Fruit fly (Drosophila melanogaster): ENCODE data around the gene jvl.

Gene jvl

dm6 chr3R:14796294-14796693 lies 54.9 kb downstream of the jvl start, which contains the start of gene CG14855 (continued):
- no peak for TF ChIP-seq gsb-n (tag; optimal IDR thresholded peaks at IDR 0.05)
- no peak for TF ChIP-seq CG31224 (GFP tag; IDR thresholded peaks at IDR 0.05)
- TF ChIP-seq exex (tag; optimal IDR thresholded peaks at IDR 0.05), result peak; percentile 48
- no peak for TF ChIP-seq knrl (GFP tag; IDR thresholded peaks at IDR 0.05; ENCODE audit: partially characterized antibody)
- no peak for TF ChIP-seq cwo (GFP tag; optimal IDR thresholded peaks at IDR 0.05)
- no peak for TF ChIP-seq zfh2 (GFP tag; optimal IDR thresholded peaks at IDR 0.05)
- TF ChIP-seq sug (tag; optimal IDR thresholded peaks at IDR 0.05), result peak; percentile 83
- TF ChIP-seq CG8924 (tag; optimal IDR thresholded peaks at IDR 0.05), result no peak
- TF ChIP-seq CkIIα-i1 (GFP tag; IDR thresholded peaks at IDR 0.05), result no peak
- TF ChIP-seq chinmo (GFP tag; IDR thresholded peaks at IDR 0.05; ENCODE audit: partially characterized antibody), result 0 out of 4 replicates have a peak, but pooled peaks have one; percentile 55
- no peak for TF ChIP-seq CG12104 (GFP tag; optimal IDR thresholded peaks at IDR 0.05)
- no peak for TF ChIP-seq Doc2 (GFP tag; IDR thresholded peaks at IDR 0.05)
- no peak for TF ChIP-seq CG12942 (GFP tag; optimal IDR thresholded peaks at IDR 0.05)
- no peak for TF ChIP-seq lab (GFP tag; optimal IDR thresholded peaks at IDR 0.05)
- TF ChIP-seq pros (GFP tag; optimal IDR thresholded peaks at IDR 0.05), result no peak
- no peak for TF ChIP-seq her (GFP tag; optimal IDR thresholded peaks at IDR 0.05)
- TF ChIP-seq CG8765 (GFP tag; IDR thresholded peaks at IDR 0.05), result no peak
- no peak for TF ChIP-seq CG15269 (tag; optimal IDR thresholded peaks at IDR 0.05)
- TF ChIP-seq CG12659 (GFP tag; optimal IDR thresholded peaks at IDR 0.05), result no peak
- no peak for TF ChIP-seq CG17328 (GFP tag; IDR thresholded peaks at IDR 0.05)
- no peak for TF ChIP-seq CG8388 (GFP tag; optimal IDR thresholded peaks at IDR 0.05)
- TF ChIP-seq CG4404 (GFP tag; IDR thresholded peaks at IDR 0.05), result no peak
- TF ChIP-seq Lhr (GFP tag; optimal IDR thresholded peaks at IDR 0.05), result no peak
- no peak for TF ChIP-seq CG7271 (tag; optimal IDR thresholded peaks at IDR 0.05)
- TF ChIP-seq CG2889 (GFP tag; IDR thresholded peaks at IDR 0.05), result no peak
- no peak for TF ChIP-seq fru (optimal IDR thresholded peaks at IDR 0.05)
- no peak for TF ChIP-seq zf30C (GFP tag; optimal IDR thresholded peaks at IDR 0.05)
- no peak for TF ChIP-seq Gsc (GFP tag; IDR thresholded peaks at IDR 0.05)
- TF ChIP-seq GATAe (GFP tag; conservative IDR thresholded peaks at IDR 0.05), result peak; percentile 63; the same call in 1 of the 2 replicates
- no peak for TF ChIP-seq CG4730 (GFP tag; IDR thresholded peaks at IDR 0.05)
- no peak for TF ChIP-seq sima (GFP tag; optimal IDR thresholded peaks at IDR 0.05)
- TF ChIP-seq CG32532 (GFP tag; IDR thresholded peaks at IDR 0.05), result no peak
- no peak for TF ChIP-seq CG13894 (tag; optimal IDR thresholded peaks at IDR 0.05)
- TF ChIP-seq aop (GFP tag; IDR thresholded peaks at IDR 0.05), result no peak
- TF ChIP-seq nerfin-2 (GFP tag; IDR thresholded peaks at IDR 0.05; ENCODE audit: partially characterized antibody), result no peak
- TF ChIP-seq bowl (GFP tag; IDR thresholded peaks at IDR 0.05), result no peak
- no peak for TF ChIP-seq CG11695 (GFP tag; IDR thresholded peaks at IDR 0.05)
- TF ChIP-seq CG5180 (GFP tag; optimal IDR thresholded peaks at IDR 0.05), result no peak
- no peak for TF ChIP-seq ase (GFP tag; IDR thresholded peaks at IDR 0.05)
- no peak for TF ChIP-seq CG3407 (GFP tag; optimal IDR thresholded peaks at IDR 0.05)
- TF ChIP-seq MTF-1 (GFP tag; optimal IDR thresholded peaks at IDR 0.05; ENCODE audit: borderline replicate concordance), result no peak
- no peak for TF ChIP-seq CG2116 (GFP tag; optimal IDR thresholded peaks at IDR 0.05)
- TF ChIP-seq tap (tag; optimal IDR thresholded peaks at IDR 0.05), result no peak
- TF ChIP-seq danr (GFP tag; IDR thresholded peaks at IDR 0.05), result no peak
- TF ChIP-seq CG9437 (GFP tag; optimal IDR thresholded peaks at IDR 0.05), result no peak
- TF ChIP-seq grn (GFP tag; optimal IDR thresholded peaks at IDR 0.05), result peak; percentile 89
- peak; percentile 65 for TF ChIP-seq Med (GFP tag)
- no peak for TF ChIP-seq Doc3 (GFP tag; IDR thresholded peaks at IDR 0.05; ENCODE audit: partially characterized antibody)
- TF ChIP-seq sr (GFP tag; IDR thresholded peaks at IDR 0.05), result no peak
- TF ChIP-seq CG1792 (GFP tag; optimal IDR thresholded peaks at IDR 0.05), result no peak
- no peak for TF ChIP-seq bbx (GFP tag; IDR thresholded peaks at IDR 0.05; ENCODE audit: partially characterized antibody)
- no peak for TF ChIP-seq ci (GFP tag; IDR thresholded peaks at IDR 0.05)

Data from whole organism, embryonic.